Worm (Caenorhabditis elegans): ENCODE results near the gene ptb-1.

ce11 chrII:10737059-10737458 is 61.7 kb downstream of the ptb-1 start, which contains the start of gene C52A11.3:
- TF ChIP-seq lin-14 (GFP tag; optimal IDR thresholded peaks at IDR 0.05) (no peak), fkh-4 (tag; optimal IDR thresholded peaks at IDR 0.05; ENCODE audit: borderline replicate concordance) (no peak), egl-27 (tag; optimal IDR thresholded peaks at IDR 0.05) (no peak), snu-23 (GFP tag; optimal IDR thresholded peaks at IDR 0.05) (no peak), tbx-2 (tag; optimal IDR thresholded peaks at IDR 0.05) (no peak), sox-4 (tag; optimal IDR thresholded peaks at IDR 0.05) (no peak), snpc-4 (tag; optimal IDR thresholded peaks at IDR 0.05) (no peak), fos-1 (tag; optimal IDR thresholded peaks at IDR 0.05) (no peak), skn-1 (tag; optimal IDR thresholded peaks at IDR 0.05) (no peak), ama-1 (optimal IDR thresholded peaks at IDR 0.05) (no peak), ceh-82 (tag; optimal IDR thresholded peaks at IDR 0.05) (no peak), unc-62 (GFP tag; optimal IDR thresholded peaks at IDR 0.05) (no peak)
